Worm (Caenorhabditis elegans) whole organism, L1 larva: Measurements from ENCODE around the gene pud-1.2.
A peak's percentile ranks its signal among the peaks of the same experiment; 100 is the strongest.

Source experiments
- F16B12.6 ChIP-seq: fragments of 150-350 bp; optimal IDR thresholded peaks from 2 replicates; lab custom pipeline; 2014; ENCODE audit warnings: missing biosample characterization, missing genetic modification characterization
- Y116A8C.19 ChIP-seq: sonication (generic microtip); optimal IDR thresholded peaks from 2 replicates; lab custom pipeline; 2016; ENCODE audit warnings: missing compliant biosample characterization, missing genetic modification characterization, borderline replicate concordance
- aly-2 ChIP-seq: fragments of 150-350 bp; optimal IDR thresholded peaks from 2 replicates; lab custom pipeline; 2014; ENCODE audit warnings: missing biosample characterization, missing genetic modification characterization
- blmp-1 ChIP-seq: fragments of 150-350 bp; optimal IDR thresholded peaks from 2 replicates; lab custom pipeline; 2014; ENCODE audit warnings: missing biosample characterization, missing genetic modification characterization
- ceh-63 ChIP-seq: fragments of 200-800 bp; sonication (Bioruptor generic); optimal IDR thresholded peaks from 2 replicates; lab custom pipeline; 2018; ENCODE audit warnings: mild to moderate bottlenecking, missing genetic modification characterization, missing compliant biosample characterization
- ceh-8 ChIP-seq: fragments of 200-800 bp; sonication (Bioruptor generic); optimal IDR thresholded peaks from 2 replicates; lab custom pipeline; 2018; ENCODE audit warnings: mild to moderate bottlenecking, missing genetic modification characterization, moderate library complexity, missing compliant biosample characterization
- ceh-90 ChIP-seq: sonication (generic microtip); optimal IDR thresholded peaks from 2 replicates; lab custom pipeline; 2016; ENCODE audit warnings: missing genetic modification characterization, missing compliant biosample characterization
- ces-1 ChIP-seq: fragments of 150-350 bp; optimal IDR thresholded peaks from 2 replicates; lab custom pipeline; 2014; ENCODE audit warnings: missing biosample characterization, missing genetic modification reagents, missing genetic modification characterization
- efl-1 ChIP-seq, 4 experiments: fragments of 150-350 bp; optimal IDR thresholded peaks in 3 of 4; peaks in 1 of 4; 1 replicate in 1 of 4; 2 replicates in 3 of 4; lab custom pipeline; 2014; ENCODE audit warnings: missing biosample characterization in 2 of 4, missing genetic modification characterization in 2 of 4, missing genetic modification reagents in 2 of 4
- efl-3 ChIP-seq: fragments of 200-800 bp; sonication (Bioruptor generic); optimal IDR thresholded peaks from 2 replicates; lab custom pipeline; 2018; ENCODE audit warnings: mild to moderate bottlenecking, missing genetic modification characterization, missing compliant biosample characterization
- egl-27 ChIP-seq, 2 experiments: fragments of 150-350 bp in 1 of 2; sonication (generic microtip); optimal IDR thresholded peaks; 3 replicates each; lab custom pipeline; 2017 to 2018; ENCODE audit warnings: missing biosample characterization in 2 of 2, missing genetic modification characterization in 2 of 2, missing genetic modification reagents in 2 of 2
- elt-3 ChIP-seq, 6 experiments: fragments of 150-350 bp in 1 of 6; sonication (generic microtip); optimal IDR thresholded peaks; 2 replicates each; lab custom pipeline; 2017 to 2018; ENCODE audit warnings: missing biosample characterization in 6 of 6, missing genetic modification characterization in 6 of 6, inconsistent platforms in 1 of 6
- ets-5 ChIP-seq: fragments of 200-800 bp; sonication (Bioruptor generic); IDR thresholded peaks from 2 replicates; pipeline ENCODE4 v1.3.6; 2022; ENCODE audit warnings: missing genetic modification characterization, missing compliant biosample characterization
- fkh-8 ChIP-seq: sonication (generic microtip); optimal IDR thresholded peaks from 2 replicates; lab custom pipeline; 2016; ENCODE audit warnings: mild to moderate bottlenecking, missing genetic modification characterization, missing compliant biosample characterization
- hlh-4 ChIP-seq: sonication (generic microtip); optimal IDR thresholded peaks from 2 replicates; lab custom pipeline; 2016; ENCODE audit warnings: mild to moderate bottlenecking, missing genetic modification characterization, missing compliant biosample characterization
- lin-15B ChIP-seq: fragments of 150-350 bp; sonication (generic microtip); optimal IDR thresholded peaks from 3 replicates; lab custom pipeline; 2014; ENCODE audit warnings: missing biosample characterization, missing genetic modification characterization
- lin-39 ChIP-seq: fragments of 150-350 bp; optimal IDR thresholded peaks from 2 replicates; lab custom pipeline; 2014; ENCODE audit warnings: missing biosample characterization, missing genetic modification reagents, missing genetic modification characterization
- lir-3 ChIP-seq: sonication (generic microtip); optimal IDR thresholded peaks from 2 replicates; lab custom pipeline; 2016; ENCODE audit warnings: mild to moderate bottlenecking, missing genetic modification characterization, moderate library complexity, missing compliant biosample characterization; ENCODE audit not compliant: poor library complexity
- lsy-2 ChIP-seq, 2 experiments: fragments of 150-350 bp; optimal IDR thresholded peaks; 2 replicates each; lab custom pipeline; 2014; ENCODE audit warnings: missing biosample characterization in 2 of 2, missing genetic modification characterization in 2 of 2
- mdl-1 ChIP-seq, 2 experiments: fragments of 150-350 bp; optimal IDR thresholded peaks; 2 replicates each; lab custom pipeline; 2014 to 2017; ENCODE audit warnings: missing biosample characterization in 2 of 2, missing genetic modification characterization in 2 of 2, inconsistent platforms in 1 of 2
- mep-1 ChIP-seq: fragments of 150-350 bp; optimal IDR thresholded peaks from 2 replicates; lab custom pipeline; 2014; ENCODE audit warnings: missing biosample characterization, missing genetic modification characterization
- nhr-20 ChIP-seq: sonication (generic microtip); optimal IDR thresholded peaks from 2 replicates; lab custom pipeline; 2016; ENCODE audit warnings: mild to moderate bottlenecking, missing genetic modification characterization, missing compliant biosample characterization
- nhr-85 ChIP-seq: sonication (generic microtip); peaks from one replicate; lab custom pipeline; 2016; ENCODE audit warnings: missing genetic modification characterization, inconsistent platforms, missing compliant biosample characterization
- rnt-1 ChIP-seq: sonication (generic microtip); optimal IDR thresholded peaks from 2 replicates; lab custom pipeline; 2016; ENCODE audit warnings: mild to moderate bottlenecking, missing genetic modification characterization, moderate library complexity, missing compliant biosample characterization
- snpc-4 ChIP-seq: fragments of 150-350 bp; optimal IDR thresholded peaks from 2 replicates; lab custom pipeline; 2014; ENCODE audit warnings: missing biosample characterization, missing genetic modification characterization
- snu-23 ChIP-seq: sonication (generic microtip); optimal IDR thresholded peaks from 2 replicates; lab custom pipeline; 2016; ENCODE audit warnings: missing genetic modification characterization, missing compliant biosample characterization
- sox-4 ChIP-seq: sonication (generic microtip); optimal IDR thresholded peaks from 2 replicates; lab custom pipeline; 2016; ENCODE audit warnings: missing genetic modification characterization, missing compliant biosample characterization
- sup-37 ChIP-seq: fragments of 200-800 bp; sonication (Bioruptor generic); optimal IDR thresholded peaks from 2 replicates; lab custom pipeline; 2018; ENCODE audit warnings: mild to moderate bottlenecking, missing genetic modification characterization, missing compliant biosample characterization
- swsn-7 ChIP-seq: sonication (generic microtip); optimal IDR thresholded peaks from 2 replicates; lab custom pipeline; 2016; ENCODE audit warnings: missing genetic modification characterization, missing compliant biosample characterization
- zag-1 ChIP-seq: fragments of 150-350 bp; optimal IDR thresholded peaks from 2 replicates; lab custom pipeline; 2014; ENCODE audit warnings: missing biosample characterization, missing genetic modification characterization

The pud-1.2 gene

ce11 chrV:2303775-2304174 is 18.6 kb downstream of the pud-1.2 start, which contains the start of gene irld-15:
irld-15 (minus strand) TSS chrV:2303875.
- no peak for TF ChIP-seq mep-1 (tag; lab: Kevin White, UChicago)
- peak; percentile 1 for TF ChIP-seq fkh-8

ce11 chrV:2300905-2301304 is 21.5 kb downstream of the pud-1.2 start, which contains the start of gene Y19D10B.8:
Y19D10B.8 (minus strand) TSS chrV:2301005.
- TF ChIP-seq aly-2 (tag; lab: Kevin White, UChicago): no peak
- TF ChIP-seq fkh-8: no peak
- no peak for TF ChIP-seq sox-4 (tag; lab: Kevin White, UChicago)
- no peak for TF ChIP-seq nhr-20 (tag; lab: Kevin White, UChicago)
- no peak for TF ChIP-seq ceh-63 (GFP tag; lab: Kevin White, UChicago)
- TF ChIP-seq lir-3 (tag; lab: Kevin White, UChicago): no peak
- TF ChIP-seq lsy-2 (tag; optimal IDR thresholded peaks at IDR 0.05; lab: Kevin White, UChicago): no peak

ce11 chrV:2294577-2294976 is 27.8 kb downstream of the pud-1.2 start, which contains the start of gene nhr-226:
nhr-226 (plus strand) TSS chrV:2294877.
- TF ChIP-seq rnt-1 (no peak), snu-23 (GFP tag; lab: Kevin White, UChicago) (no peak), hlh-4 (tag; lab: Kevin White, UChicago) (no peak), Y116A8C.19 (tag; lab: Kevin White, UChicago) (no peak), swsn-7 (tag; lab: Kevin White, UChicago) (no peak), ces-1 (GFP tag; lab: Kevin White, UChicago) (no peak), zag-1 (tag; lab: Kevin White, UChicago) (no peak), lir-3 (tag; lab: Kevin White, UChicago) (no peak)

- TF ChIP-seq efl-1 (optimal IDR thresholded peaks at IDR 0.05; lab: Kevin White, UChicago): no peak
- no peak for TF ChIP-seq efl-1 (GFP tag; optimal IDR thresholded peaks at IDR 0.05 in 1 of 2; lab: Kevin White, UChicago)
- no peak for TF ChIP-seq blmp-1
- no peak for TF ChIP-seq snpc-4 (tag; lab: Kevin White, UChicago)
- TF ChIP-seq ceh-8 (GFP tag; lab: Kevin White, UChicago): no peak
- no peak for TF ChIP-seq efl-3
Measured at ce11 chrV:2292240-2292639, 30.1 kb downstream of the pud-1.2 start, which contains the start of gene nhr-115. nhr-115 (plus strand) TSS chrV:2292540.

ce11 chrV:2290329-2290728 is 32.0 kb downstream of the pud-1.2 start, which contains the start of gene nhr-225:
nhr-225 (minus strand) TSS chrV:2290474.
- TF ChIP-seq mdl-1 (tag; optimal IDR thresholded peaks at IDR 0.05; lab: Kevin White, UChicago) (no peak), egl-27 (tag; optimal IDR thresholded peaks at IDR 0.05; lab: Kevin White, UChicago) (no peak), elt-3 (tag; optimal IDR thresholded peaks at IDR 0.05; lab: Kevin White, UChicago) (no peak), lin-39 (tag; lab: Kevin White, UChicago) (no peak), ceh-90 (tag; lab: Kevin White, UChicago) (no peak), F16B12.6 (tag; lab: Kevin White, UChicago) (no peak), rnt-1 (no peak), lin-15B (tag; lab: Kevin White, UChicago) (no peak), sup-37 (GFP tag; lab: Kevin White, UChicago) (no peak), nhr-85 (tag; lab: Kevin White, UChicago) (no peak), hlh-4 (tag; lab: Kevin White, UChicago) (no peak)
- TF ChIP-seq, all 84 proteins: peak for 0

- TF ChIP-seq ets-5 (GFP tag; lab: Robert Waterston, UW) (no peak), efl-1 (optimal IDR thresholded peaks at IDR 0.05; lab: Kevin White, UChicago) (no peak), efl-1 (GFP tag; optimal IDR thresholded peaks at IDR 0.05 in 1 of 2; lab: Kevin White, UChicago) (peak in 1 of 2 experiments; percentile 89)
Measured at ce11 chrV:2285107-2285506, 37.3 kb downstream of the pud-1.2 start, which contains the start of gene nhr-227. nhr-227 (plus strand) TSS chrV:2285432.
